Worm (Caenorhabditis elegans): Measurements from ENCODE around the gene his-37.

- TF ChIP-seq ham-2 (GFP tag; optimal IDR thresholded peaks at IDR 0.05) = no peak
- TF ChIP-seq ztf-11 (tag; optimal IDR thresholded peaks at IDR 0.05) = no peak
- no peak for TF ChIP-seq blmp-1 (tag; optimal IDR thresholded peaks at IDR 0.05)
- TF ChIP-seq sem-2 (GFP tag; optimal IDR thresholded peaks at IDR 0.05) = no peak
- TF ChIP-seq nhr-76 (tag; optimal IDR thresholded peaks at IDR 0.05) = no peak
- TF ChIP-seq lin-32 (GFP tag; optimal IDR thresholded peaks at IDR 0.05) = no peak
- TF ChIP-seq nhr-12 (tag; optimal IDR thresholded peaks at IDR 0.05) = no peak
- TF ChIP-seq mab-5 (tag; optimal IDR thresholded peaks at IDR 0.05) = no peak
- TF ChIP-seq nhr-28 (tag; optimal IDR thresholded peaks at IDR 0.05) = no peak
- no peak for TF ChIP-seq snpc-4 (tag; optimal IDR thresholded peaks at IDR 0.05)
- TF ChIP-seq mep-1 (tag; optimal IDR thresholded peaks at IDR 0.05) = no peak
- TF ChIP-seq sptf-1 (tag; optimal IDR thresholded peaks at IDR 0.05) = no peak
- no peak for TF ChIP-seq cnd-1 (tag; optimal IDR thresholded peaks at IDR 0.05)
- no peak for TF ChIP-seq lin-13 (tag; optimal IDR thresholded peaks at IDR 0.05)
These were observed 36.4 kb downstream of the his-37 start, which contains the start of gene K09G1.1 for ce11 chrV:9583323-9583644.
